Fruit fly (Drosophila melanogaster) whole organism, embryonic: ENCODE measurements around the gene Bicra.

Experiments used
- Abd-B ChIP-seq: fragments of 200-800 bp; sonication (Bioruptor generic); optimal IDR thresholded peaks from 2 replicates; lab custom pipeline; 2018; ENCODE audit warnings: missing biosample characterization, mild to moderate bottlenecking, missing genetic modification characterization, moderate library complexity
- Blimp-1 ChIP-seq: fragments of 200-800 bp; sonication (Bioruptor generic); optimal IDR thresholded peaks from 3 replicates; lab custom pipeline; 2018; ENCODE audit warnings: missing biosample characterization, missing genetic modification characterization, mild to moderate bottlenecking, moderate library complexity, missing genetic modification reagents
- CG14667 ChIP-seq: fragments of 200-800 bp; sonication (Bioruptor generic); IDR thresholded peaks from 2 replicates; pipeline ENCODE4 v1.3.6; 2022; ENCODE audit warnings: missing biosample characterization, missing genetic modification characterization
- CG15696 ChIP-seq: fragments of 200-800 bp; sonication (Bioruptor generic); optimal IDR thresholded peaks from 2 replicates; lab custom pipeline; 2019; ENCODE audit warnings: missing biosample characterization, mild to moderate bottlenecking, missing genetic modification characterization, moderate library complexity
- CG17361 ChIP-seq: fragments of 200-800 bp; sonication (Bioruptor generic); IDR thresholded peaks from 3 replicates; pipeline ENCODE4 v1.3.6; 2022; ENCODE audit warnings: missing biosample characterization, missing genetic modification characterization
- CG17385 ChIP-seq: fragments of 200-800 bp; sonication (Bioruptor generic); optimal IDR thresholded peaks from 3 replicates; lab custom pipeline; 2018; ENCODE audit warnings: missing biosample characterization, mild to moderate bottlenecking, missing genetic modification characterization
- CG17802 ChIP-seq: fragments of 200-800 bp; sonication (Bioruptor generic); optimal IDR thresholded peaks from 2 replicates; lab custom pipeline; 2018; ENCODE audit warnings: missing biosample characterization, mild to moderate bottlenecking, missing genetic modification characterization, moderate library complexity
- CG1832 ChIP-seq: fragments of 200-800 bp; sonication (Bioruptor generic); optimal IDR thresholded peaks from 2 replicates; lab custom pipeline; 2017; ENCODE audit warnings: missing biosample characterization, mild to moderate bottlenecking, missing genetic modification characterization, inconsistent platforms
- CG2120 ChIP-seq: fragments of 200-800 bp; sonication (Bioruptor generic); optimal IDR thresholded peaks from 3 replicates; lab custom pipeline; 2016; ENCODE audit warnings: missing biosample characterization, missing genetic modification characterization
- CG3163 ChIP-seq: fragments of 200-800 bp; sonication (Bioruptor generic); optimal IDR thresholded peaks from 3 replicates; lab custom pipeline; 2016; ENCODE audit warnings: missing biosample characterization, missing genetic modification characterization
- CG32767 ChIP-seq: fragments of 200-800 bp; sonication (Bioruptor generic); IDR thresholded peaks from 2 replicates; pipeline ENCODE4 v1.3.6; 2022; ENCODE audit warnings: missing biosample characterization, missing genetic modification characterization
- CG34422 ChIP-seq: fragments of 200-800 bp; sonication (Bioruptor generic); IDR thresholded peaks from 3 replicates; pipeline ENCODE4 v1.3.6; 2022; ENCODE audit warnings: missing biosample characterization, missing genetic modification characterization
- CG6175 ChIP-seq: fragments of 200-800 bp; sonication (Bioruptor generic); IDR thresholded peaks from 3 replicates; pipeline ENCODE4 v1.3.6; 2022; ENCODE audit warnings: missing biosample characterization, missing genetic modification characterization
- CG8388 ChIP-seq: fragments of 200-800 bp; sonication (Bioruptor generic); optimal IDR thresholded peaks from 2 replicates; lab custom pipeline; 2019; ENCODE audit warnings: missing biosample characterization, mild to moderate bottlenecking, missing genetic modification characterization, moderate library complexity
- CG9727 ChIP-seq: fragments of 200-800 bp; sonication (Bioruptor generic); optimal IDR thresholded peaks from 3 replicates; lab custom pipeline; 2017; ENCODE audit warnings: missing biosample characterization, mild to moderate bottlenecking, missing genetic modification characterization
- Elba2 ChIP-seq: fragments of 200-800 bp; sonication (Bioruptor generic); optimal IDR thresholded peaks from 3 replicates; lab custom pipeline; 2016; ENCODE audit warnings: missing biosample characterization, missing genetic modification characterization
- HmgZ ChIP-seq: fragments of 200-800 bp; sonication (Bioruptor generic); optimal IDR thresholded peaks from 2 replicates; lab custom pipeline; 2018; ENCODE audit warnings: missing biosample characterization, mild to moderate bottlenecking, missing genetic modification characterization
- Hr51 ChIP-seq, 2 experiments: fragments of 200-800 bp; sonication (Bioruptor generic); optimal IDR thresholded peaks; 2 replicates in 1 of 2; 3 replicates in 1 of 2; lab custom pipeline; 2016 to 2018; ENCODE audit warnings: missing biosample characterization in 2 of 2, missing genetic modification characterization in 2 of 2, mild to moderate bottlenecking in 1 of 2, moderate library complexity in 1 of 2
- MTF-1 ChIP-seq: fragments of 200-800 bp; sonication (Bioruptor generic); optimal IDR thresholded peaks from 2 replicates; lab custom pipeline; 2018; ENCODE audit warnings: missing biosample characterization, mild to moderate bottlenecking, missing genetic modification characterization, borderline replicate concordance
- Meics ChIP-seq: fragments of 200-800 bp; sonication (Bioruptor generic); optimal IDR thresholded peaks from 2 replicates; lab custom pipeline; 2017; ENCODE audit warnings: missing biosample characterization, mild to moderate bottlenecking, missing genetic modification characterization
- NC2β ChIP-seq: fragments of 200-800 bp; sonication (Bioruptor generic); optimal IDR thresholded peaks from 2 replicates; lab custom pipeline; 2016; ENCODE audit warnings: missing biosample characterization, missing genetic modification characterization
- Nf-YA ChIP-seq: fragments of 200-800 bp; sonication (Bioruptor generic); IDR thresholded peaks from 2 replicates; pipeline ENCODE4 v1.3.6; 2022; ENCODE audit warnings: missing biosample characterization, missing genetic modification characterization
- NfI ChIP-seq: fragments of 200-800 bp; sonication (Bioruptor generic); optimal IDR thresholded peaks from 3 replicates; lab custom pipeline; 2018; ENCODE audit warnings: missing biosample characterization, mild to moderate bottlenecking, missing genetic modification characterization, moderate library complexity
- Optix ChIP-seq: fragments of 200-800 bp; sonication (Bioruptor generic); IDR thresholded peaks from 3 replicates; pipeline ENCODE4 v1.3.6; 2022; ENCODE audit warnings: missing biosample characterization, missing genetic modification characterization
- Pdp1 ChIP-seq, 2 experiments: fragments of 200-800 bp; sonication (Bioruptor generic); optimal IDR thresholded peaks; 3 replicates each; lab custom pipeline; 2016; ENCODE audit warnings: missing biosample characterization in 2 of 2, missing genetic modification characterization in 2 of 2, mild to moderate bottlenecking in 1 of 2, moderate library complexity in 1 of 2
- Sry-β ChIP-seq: fragments of 200-800 bp; sonication (Bioruptor generic); optimal IDR thresholded peaks from 2 replicates; lab custom pipeline; 2018; ENCODE audit warnings: missing biosample characterization, mild to moderate bottlenecking, missing genetic modification characterization, moderate library complexity
- TFAM ChIP-seq: fragments of 200-800 bp; sonication (Bioruptor generic); optimal IDR thresholded peaks from 2 replicates; lab custom pipeline; 2017; ENCODE audit warnings: missing biosample characterization, missing genetic modification characterization, inconsistent platforms
- ara ChIP-seq: fragments of 200-800 bp; sonication (Bioruptor generic); IDR thresholded peaks from 2 replicates; pipeline ENCODE4 v1.3.6; 2022; ENCODE audit warnings: missing biosample characterization, missing genetic modification characterization
- bigmax ChIP-seq: fragments of 200-800 bp; sonication (Bioruptor generic); optimal IDR thresholded peaks from 2 replicates; lab custom pipeline; 2018; ENCODE audit warnings: missing biosample characterization, mild to moderate bottlenecking, missing genetic modification characterization
- cas ChIP-seq: fragments of 200-800 bp; sonication (Bioruptor generic); IDR thresholded peaks from 2 replicates; pipeline ENCODE4 v1.3.6; 2022; ENCODE audit warnings: missing biosample characterization, missing genetic modification characterization
- disco-r ChIP-seq: fragments of 200-800 bp; sonication (Bioruptor generic); optimal IDR thresholded peaks from 2 replicates; lab custom pipeline; 2016; ENCODE audit warnings: missing biosample characterization, missing genetic modification characterization
- eve ChIP-seq, 2 experiments: fragments of >200 bp; optimal IDR thresholded peaks; 2 replicates each; lab custom pipeline; 2017; ENCODE audit warnings: missing biosample characterization in 2 of 2, missing genetic modification characterization in 2 of 2
- fd102C ChIP-seq: fragments of 200-800 bp; sonication (Bioruptor generic); optimal IDR thresholded peaks from 2 replicates; lab custom pipeline; 2018; ENCODE audit warnings: missing biosample characterization, mild to moderate bottlenecking, missing genetic modification characterization, moderate library complexity
- gcm2 ChIP-seq: fragments of 200-800 bp; sonication (Bioruptor generic); optimal IDR thresholded peaks from 2 replicates; lab custom pipeline; 2016; ENCODE audit warnings: missing biosample characterization, missing genetic modification characterization
- grau ChIP-seq: fragments of 200-800 bp; optimal IDR thresholded peaks from 3 replicates; lab custom pipeline; 2019; ENCODE audit warnings: missing biosample characterization, mild to moderate bottlenecking, missing genetic modification characterization, moderate library complexity
- jing ChIP-seq: fragments of 200-800 bp; sonication (Bioruptor generic); optimal IDR thresholded peaks from 2 replicates; lab custom pipeline; 2018; ENCODE audit warnings: missing biosample characterization, mild to moderate bottlenecking, missing genetic modification characterization
- klu ChIP-seq: fragments of 200-800 bp; sonication (Bioruptor generic); IDR thresholded peaks from 2 replicates; pipeline ENCODE4 v1.3.6; 2022; ENCODE audit warnings: missing biosample characterization, missing genetic modification characterization
- nom ChIP-seq: fragments of 200-800 bp; sonication (Bioruptor generic); optimal IDR thresholded peaks from 2 replicates; lab custom pipeline; 2017; ENCODE audit warnings: missing biosample characterization, missing genetic modification characterization, mild to moderate bottlenecking, moderate library complexity, missing genetic modification reagents
- odd ChIP-seq: fragments of 200-800 bp; sonication (Bioruptor generic); optimal IDR thresholded peaks from 2 replicates; lab custom pipeline; 2017; ENCODE audit warnings: missing biosample characterization, mild to moderate bottlenecking, missing genetic modification characterization
- row ChIP-seq: fragments of 200-800 bp; sonication (Bioruptor generic); IDR thresholded peaks from 3 replicates; pipeline ENCODE4 v1.3.6; 2022; ENCODE audit warnings: missing biosample characterization, missing genetic modification characterization
- run ChIP-seq: fragments of 200-800 bp; sonication (Bioruptor generic); optimal IDR thresholded peaks from 3 replicates; lab custom pipeline; 2018; ENCODE audit warnings: missing biosample characterization, mild to moderate bottlenecking, missing genetic modification characterization
- sens ChIP-seq: fragments of 200-800 bp; sonication (Bioruptor generic); peaks from one replicate; lab custom pipeline; 2016; ENCODE audit warnings: missing biosample characterization, missing genetic modification characterization
- shn ChIP-seq: fragments of 200-800 bp; sonication (Bioruptor generic); optimal IDR thresholded peaks from 3 replicates; lab custom pipeline; 2016; ENCODE audit warnings: missing biosample characterization, missing genetic modification characterization
- slp2 ChIP-seq: fragments of 200-800 bp; sonication (Bioruptor generic); optimal IDR thresholded peaks from 2 replicates; lab custom pipeline; 2016; ENCODE audit warnings: missing biosample characterization, missing genetic modification characterization
- tgo ChIP-seq: fragments of 200-800 bp; sonication (Bioruptor generic); IDR thresholded peaks from 3 replicates; pipeline ENCODE4 v1.3.6; 2022; ENCODE audit warnings: missing biosample characterization, missing genetic modification characterization
- tna ChIP-seq: fragments of 200-800 bp; sonication (Bioruptor generic); IDR thresholded peaks from 2 replicates; pipeline ENCODE4 v1.3.6; 2022; ENCODE audit warnings: missing biosample characterization, missing genetic modification characterization; ENCODE audit not compliant: partially characterized antibody
- unc-4 ChIP-seq: fragments of 200-800 bp; sonication (Bioruptor generic); IDR thresholded peaks from 2 replicates; pipeline ENCODE4 v1.3.6; 2022; ENCODE audit warnings: missing biosample characterization, missing genetic modification characterization; ENCODE audit not compliant: partially characterized antibody
- zen ChIP-seq: fragments of 200-800 bp; sonication (Bioruptor generic); optimal IDR thresholded peaks from 3 replicates; lab custom pipeline; 2018; ENCODE audit warnings: missing biosample characterization, mild to moderate bottlenecking, missing genetic modification characterization, moderate library complexity

Gene Bicra

dm6 chr3R:29088938-29089661 lies 26.3 kb downstream of the Bicra start (continued):
- TF ChIP-seq Blimp-1: peak; percentile 79
- no peak for TF ChIP-seq CG1832
- peak; percentile 37 for TF ChIP-seq slp2 (GFP tag; lab: Kevin White, UChicago)
- no peak for TF ChIP-seq unc-4 (GFP tag; lab: Robert Waterston, UW)
- peak; percentile 77 for TF ChIP-seq row (GFP tag; lab: Robert Waterston, UW)
- TF ChIP-seq sens: peak; percentile 92
- peak; percentile 5 for TF ChIP-seq MTF-1 (GFP tag; lab: Kevin White, UChicago)
- TF ChIP-seq zen (tag; lab: Kevin White, UChicago): peak; percentile 45
- TF ChIP-seq cas (GFP tag; lab: Robert Waterston, UW): no peak
- TF ChIP-seq CG17361: peak; percentile 81
- peak; percentile 58 for TF ChIP-seq jing (GFP tag; lab: Kevin White, UChicago)
- no peak for TF ChIP-seq nom (GFP tag; lab: Kevin White, UChicago)
- peak; percentile 75 for TF ChIP-seq grau (tag; lab: Kevin White, UChicago)
- peak; percentile 33 for TF ChIP-seq NC2β (GFP tag; lab: Kevin White, UChicago)
- no peak for TF ChIP-seq CG6175 (GFP tag; lab: Robert Waterston, UW)
- peak; percentile 26 for TF ChIP-seq HmgZ (tag; lab: Kevin White, UChicago)
- peak in 1 of 2 experiments; percentile 84 for TF ChIP-seq Hr51 (GFP tag; optimal IDR thresholded peaks at IDR 0.05; lab: Kevin White, UChicago)
- TF ChIP-seq CG14667 (GFP tag; lab: Robert Waterston, UW): peak; percentile 47; the same call in 1 of the 2 replicates
- TF ChIP-seq CG15696 (tag; lab: Kevin White, UChicago): peak; percentile 34
- peak; percentile 40 for TF ChIP-seq odd (GFP tag; lab: Kevin White, UChicago)
- peak; percentile 52 for TF ChIP-seq shn (GFP tag; lab: Kevin White, UChicago)
- TF ChIP-seq CG9727 (GFP tag; lab: Kevin White, UChicago): peak; percentile 76
- peak; percentile 68 for TF ChIP-seq CG2120 (GFP tag; lab: Kevin White, UChicago)
- peak; percentile 78 for TF ChIP-seq CG8388
- TF ChIP-seq eve (GFP tag; optimal IDR thresholded peaks at IDR 0.05; lab: Kevin White, UChicago): no peak
- peak; percentile 41 for TF ChIP-seq run (tag; lab: Kevin White, UChicago)
- peak; percentile 60 for TF ChIP-seq Abd-B (GFP tag; lab: Kevin White, UChicago)
- TF ChIP-seq CG32767 (GFP tag; lab: Robert Waterston, UW): peak; percentile 26; the same call in 1 of the 2 replicates
- no peak for TF ChIP-seq bigmax (GFP tag; lab: Kevin White, UChicago)
- TF ChIP-seq CG34422 (GFP tag; lab: Robert Waterston, UW): no peak; the same call in 2 of the 3 replicates
- TF ChIP-seq gcm2 (GFP tag; lab: Kevin White, UChicago): no peak
- peak; percentile 28 for TF ChIP-seq disco-r (GFP tag; lab: Kevin White, UChicago)
- TF ChIP-seq Elba2 (GFP tag; lab: Kevin White, UChicago): no peak
- TF ChIP-seq Sry-β (GFP tag; lab: Kevin White, UChicago): no peak
- peak; percentile 24 for TF ChIP-seq CG3163 (GFP tag; lab: Kevin White, UChicago)
- TF ChIP-seq TFAM (GFP tag; lab: Kevin White, UChicago): no peak
- no peak for TF ChIP-seq fd102C (GFP tag; lab: Kevin White, UChicago)
- TF ChIP-seq NfI (GFP tag; lab: Kevin White, UChicago): peak; percentile 59
- peak; percentile 1 for TF ChIP-seq CG17802 (tag; lab: Kevin White, UChicago)
- TF ChIP-seq Meics: peak; percentile 76
- TF ChIP-seq Optix (GFP tag; lab: Robert Waterston, UW): no peak
- peak; percentile 70 for TF ChIP-seq tgo (GFP tag; lab: Robert Waterston, UW)
- 0 out of 2 replicates have a peak, but pooled peaks have one; percentile 29 for TF ChIP-seq Nf-YA (GFP tag; lab: Robert Waterston, UW)
- TF ChIP-seq Pdp1 (GFP tag; optimal IDR thresholded peaks at IDR 0.05; lab: Kevin White, UChicago): peak; percentile 54 to 67
- TF ChIP-seq CG17385 (GFP tag; lab: Kevin White, UChicago): peak; percentile 55
- 0 out of 2 replicates have a peak, but pooled peaks have one; percentile 47 for TF ChIP-seq klu (GFP tag; lab: Robert Waterston, UW)
- peak; percentile 52; the same call in 1 of the 2 replicates for TF ChIP-seq ara (GFP tag; lab: Robert Waterston, UW)
- TF ChIP-seq tna (GFP tag; lab: Robert Waterston, UW): no peak
